Fruit fly (Drosophila melanogaster) whole organism, embryonic: Measurements from ENCODE around the gene Rgl.

ENCODE experiments used
- C15 ChIP-seq: fragments of 200-800 bp; sonication (Bioruptor generic); IDR thresholded peaks from 3 replicates; pipeline ENCODE4 v1.3.6; 2022; ENCODE audit warnings: missing biosample characterization, missing genetic modification characterization
- CG10462 ChIP-seq: fragments of 200-800 bp; sonication (Bioruptor generic); optimal IDR thresholded peaks from 2 replicates; lab custom pipeline; 2016; ENCODE audit warnings: missing biosample characterization, missing genetic modification characterization
- CG11504 ChIP-seq: fragments of 200-800 bp; sonication (Bioruptor generic); optimal IDR thresholded peaks from 3 replicates; lab custom pipeline; 2019; ENCODE audit warnings: missing biosample characterization, mild to moderate bottlenecking, missing genetic modification characterization, moderate library complexity
- CG1233 ChIP-seq: fragments of 200-800 bp; sonication (Bioruptor generic); optimal IDR thresholded peaks from 4 replicates; lab custom pipeline; 2018; ENCODE audit warnings: missing biosample characterization, mild to moderate bottlenecking, missing genetic modification characterization
- CG15269 ChIP-seq: fragments of 200-800 bp; sonication (Bioruptor generic); optimal IDR thresholded peaks from 2 replicates; lab custom pipeline; 2018; ENCODE audit warnings: missing biosample characterization, mild to moderate bottlenecking, missing genetic modification characterization, moderate library complexity
- CG15514 ChIP-seq: fragments of 200-800 bp; sonication (Bioruptor generic); optimal IDR thresholded peaks from 3 replicates; lab custom pipeline; 2017; ENCODE audit warnings: missing biosample characterization, missing genetic modification characterization, mild to moderate bottlenecking, moderate library complexity, missing genetic modification reagents
- CG17802 ChIP-seq: fragments of 200-800 bp; sonication (Bioruptor generic); optimal IDR thresholded peaks from 2 replicates; lab custom pipeline; 2018; ENCODE audit warnings: missing biosample characterization, mild to moderate bottlenecking, missing genetic modification characterization, moderate library complexity
- CG18476 ChIP-seq: fragments of 200-800 bp; sonication (Bioruptor generic); optimal IDR thresholded peaks from 2 replicates; lab custom pipeline; 2016; ENCODE audit warnings: missing biosample characterization, mild to moderate bottlenecking, missing genetic modification characterization
- CG18619 ChIP-seq: fragments of 200-800 bp; sonication (Bioruptor generic); optimal IDR thresholded peaks from 3 replicates; lab custom pipeline; 2017; ENCODE audit warnings: missing biosample characterization, mild to moderate bottlenecking, missing genetic modification characterization
- CG2202 ChIP-seq: fragments of 200-800 bp; sonication (Bioruptor generic); optimal IDR thresholded peaks from 2 replicates; lab custom pipeline; 2018; ENCODE audit warnings: missing biosample characterization, mild to moderate bottlenecking, missing genetic modification characterization
- CG2875 ChIP-seq: fragments of 200-800 bp; sonication (Bioruptor generic); optimal IDR thresholded peaks from 2 replicates; lab custom pipeline; 2017; ENCODE audit warnings: missing biosample characterization, mild to moderate bottlenecking, missing genetic modification characterization, missing genetic modification reagents
- CG31441 ChIP-seq: fragments of 200-800 bp; sonication (Bioruptor generic); IDR thresholded peaks from 2 replicates; pipeline ENCODE4 v1.3.6; 2022; ENCODE audit warnings: missing biosample characterization, missing genetic modification characterization
- CG32767 ChIP-seq: fragments of 200-800 bp; sonication (Bioruptor generic); IDR thresholded peaks from 2 replicates; pipeline ENCODE4 v1.3.6; 2022; ENCODE audit warnings: missing biosample characterization, missing genetic modification characterization
- CG6175 ChIP-seq: fragments of 200-800 bp; sonication (Bioruptor generic); IDR thresholded peaks from 3 replicates; pipeline ENCODE4 v1.3.6; 2022; ENCODE audit warnings: missing biosample characterization, missing genetic modification characterization
- CG6854 ChIP-seq: fragments of 200-800 bp; sonication (Bioruptor generic); optimal IDR thresholded peaks from 3 replicates; lab custom pipeline; 2017; ENCODE audit warnings: missing biosample characterization, mild to moderate bottlenecking, missing genetic modification characterization
- CG7357 ChIP-seq: fragments of 200-800 bp; sonication (Bioruptor generic); IDR thresholded peaks from 3 replicates; pipeline ENCODE4 v1.3.6; 2022; ENCODE audit warnings: missing biosample characterization, missing genetic modification characterization
- CG7556 ChIP-seq: fragments of 200-800 bp; sonication (Bioruptor generic); optimal IDR thresholded peaks from 2 replicates; lab custom pipeline; 2017; ENCODE audit warnings: missing biosample characterization, mild to moderate bottlenecking, missing genetic modification characterization
- CG7839 ChIP-seq: fragments of 200-800 bp; sonication (Bioruptor generic); optimal IDR thresholded peaks from 3 replicates; lab custom pipeline; 2018; ENCODE audit warnings: missing biosample characterization, mild to moderate bottlenecking, missing genetic modification characterization, moderate library complexity
- CG8478 ChIP-seq: fragments of >200 bp; optimal IDR thresholded peaks from 2 replicates; lab custom pipeline; 2018
- CG9727 ChIP-seq: fragments of 200-800 bp; sonication (Bioruptor generic); optimal IDR thresholded peaks from 3 replicates; lab custom pipeline; 2017; ENCODE audit warnings: missing biosample characterization, mild to moderate bottlenecking, missing genetic modification characterization
- CG9876 ChIP-seq: fragments of 200-800 bp; sonication (Bioruptor generic); optimal IDR thresholded peaks from 2 replicates; lab custom pipeline; 2016; ENCODE audit warnings: missing biosample characterization, missing genetic modification characterization
- Dfd ChIP-seq, 2 experiments: fragments of >200 bp; optimal IDR thresholded peaks; 2 replicates each; lab custom pipeline; 2017; ENCODE audit warnings: missing biosample characterization in 2 of 2, missing genetic modification characterization in 2 of 2
- Doc2 ChIP-seq: fragments of 200-800 bp; sonication (Bioruptor generic); IDR thresholded peaks from 2 replicates; pipeline ENCODE4 v1.3.6; 2022; ENCODE audit warnings: missing biosample characterization, missing genetic modification characterization
- Dref ChIP-seq: fragments of 200-800 bp; sonication (Bioruptor generic); IDR thresholded peaks from 2 replicates; pipeline ENCODE4 v1.3.6; 2022; ENCODE audit warnings: missing biosample characterization, missing genetic modification characterization
- Ets97D ChIP-seq: fragments of 200-800 bp; sonication (Bioruptor generic); optimal IDR thresholded peaks from 3 replicates; lab custom pipeline; 2016; ENCODE audit warnings: missing biosample characterization, missing genetic modification characterization
- H2.0 ChIP-seq: fragments of 200-800 bp; sonication (Bioruptor generic); IDR thresholded peaks from 2 replicates; pipeline ENCODE4 v1.3.6; 2022; ENCODE audit warnings: missing biosample characterization, missing genetic modification characterization
- Hr51 ChIP-seq, 2 experiments: fragments of 200-800 bp; sonication (Bioruptor generic); optimal IDR thresholded peaks; 2 replicates in 1 of 2; 3 replicates in 1 of 2; lab custom pipeline; 2016 to 2018; ENCODE audit warnings: missing biosample characterization in 2 of 2, missing genetic modification characterization in 2 of 2, mild to moderate bottlenecking in 1 of 2, moderate library complexity in 1 of 2
- Neu2 ChIP-seq: fragments of 200-800 bp; sonication (Bioruptor generic); optimal IDR thresholded peaks from 3 replicates; lab custom pipeline; 2016; ENCODE audit warnings: missing biosample characterization, missing genetic modification characterization, borderline replicate concordance
- Ravus ChIP-seq: fragments of 200-800 bp; sonication (Bioruptor generic); IDR thresholded peaks from 2 replicates; pipeline ENCODE4 v1.3.6; 2022; ENCODE audit warnings: missing biosample characterization, missing genetic modification characterization
- Side ChIP-seq: fragments of 200-800 bp; sonication (Bioruptor generic); optimal IDR thresholded peaks from 2 replicates; lab custom pipeline; 2016; ENCODE audit warnings: missing biosample characterization, missing genetic modification characterization
- Sox102F ChIP-seq: fragments of 200-800 bp; sonication (Bioruptor generic); optimal IDR thresholded peaks from 2 replicates; lab custom pipeline; 2018; ENCODE audit warnings: missing biosample characterization, mild to moderate bottlenecking, missing genetic modification characterization, moderate library complexity
- Taf1 ChIP-seq: fragments of 200-800 bp; sonication (Bioruptor generic); IDR thresholded peaks from 2 replicates; pipeline ENCODE4 v1.3.6; 2022; ENCODE audit warnings: missing biosample characterization, missing genetic modification characterization
- YL-1 ChIP-seq: fragments of 200-800 bp; sonication (Bioruptor generic); optimal IDR thresholded peaks from 3 replicates; lab custom pipeline; 2017; ENCODE audit warnings: missing biosample characterization, mild to moderate bottlenecking, missing genetic modification characterization
- bcd ChIP-seq: fragments of 200-800 bp; sonication (Bioruptor generic); optimal IDR thresholded peaks from 2 replicates; lab custom pipeline; 2017; ENCODE audit warnings: missing biosample characterization, mild to moderate bottlenecking, missing genetic modification characterization
- dmrt99B ChIP-seq: fragments of 200-800 bp; sonication (Bioruptor generic); optimal IDR thresholded peaks from 2 replicates; lab custom pipeline; 2018; ENCODE audit warnings: missing biosample characterization, mild to moderate bottlenecking, missing genetic modification characterization, moderate library complexity
- exex ChIP-seq: fragments of 200-800 bp; sonication (Bioruptor generic); optimal IDR thresholded peaks from 4 replicates; lab custom pipeline; 2018; ENCODE audit warnings: missing biosample characterization, mild to moderate bottlenecking, missing genetic modification characterization, moderate library complexity
- fd3F ChIP-seq: fragments of 200-800 bp; sonication (Bioruptor generic); optimal IDR thresholded peaks from 2 replicates; lab custom pipeline; 2018; ENCODE audit warnings: missing biosample characterization, mild to moderate bottlenecking, missing genetic modification characterization, moderate library complexity
- gem ChIP-seq: fragments of 200-800 bp; sonication (Bioruptor generic); optimal IDR thresholded peaks from 2 replicates; lab custom pipeline; 2019; ENCODE audit warnings: missing biosample characterization, mild to moderate bottlenecking, missing genetic modification characterization, moderate library complexity
- hb ChIP-seq: fragments of 200-800 bp; sonication (Bioruptor generic); IDR thresholded peaks from 3 replicates; pipeline ENCODE4 v1.3.6; 2022; ENCODE audit warnings: missing biosample characterization, missing genetic modification characterization; ENCODE audit not compliant: partially characterized antibody
- kni ChIP-seq: fragments of 200-800 bp; sonication (Bioruptor generic); optimal IDR thresholded peaks from 3 replicates; lab custom pipeline; 2017; ENCODE audit warnings: mild to moderate bottlenecking, missing biosample characterization, missing genetic modification reagents, missing genetic modification characterization
- mam ChIP-seq: fragments of 200-800 bp; sonication (Bioruptor generic); optimal IDR thresholded peaks from 3 replicates; lab custom pipeline; 2016; ENCODE audit warnings: missing biosample characterization, missing genetic modification characterization
- pros ChIP-seq: fragments of 200-800 bp; sonication (Bioruptor generic); optimal IDR thresholded peaks from 3 replicates; lab custom pipeline; 2019; ENCODE audit warnings: missing biosample characterization, mild to moderate bottlenecking, missing genetic modification characterization, moderate library complexity
- ranshi ChIP-seq: fragments of 200-800 bp; sonication (Bioruptor generic); IDR thresholded peaks from 2 replicates; pipeline ENCODE4 v1.3.6; 2022; ENCODE audit warnings: missing biosample characterization, missing genetic modification characterization
- sc ChIP-seq, 3 experiments: fragments of >200 bp in 2 of 3; fragments of 200-800 bp in 1 of 3; sonication (Bioruptor generic) in 1 of 3; optimal IDR thresholded peaks; 2 replicates in 2 of 3; 3 replicates in 1 of 3; lab custom pipeline; 2017; ENCODE audit warnings: mild to moderate bottlenecking in 1 of 3, missing biosample characterization in 1 of 3, missing genetic modification characterization in 1 of 3, missing genetic modification reagents in 1 of 3
- sens ChIP-seq: fragments of 200-800 bp; sonication (Bioruptor generic); peaks from one replicate; lab custom pipeline; 2016; ENCODE audit warnings: missing biosample characterization, missing genetic modification characterization
- sens-2 ChIP-seq: fragments of 200-800 bp; sonication (Bioruptor generic); IDR thresholded peaks from 2 replicates; pipeline ENCODE4 v1.3.6; 2022; ENCODE audit warnings: missing biosample characterization, missing genetic modification characterization
- sqz ChIP-seq: fragments of 200-800 bp; sonication (Bioruptor generic); optimal IDR thresholded peaks from 3 replicates; lab custom pipeline; 2018; ENCODE audit warnings: missing biosample characterization, mild to moderate bottlenecking, missing genetic modification characterization
- toy ChIP-seq: fragments of 200-800 bp; sonication (Bioruptor generic); IDR thresholded peaks from 2 replicates; pipeline ENCODE4 v1.3.6; 2022; ENCODE audit warnings: missing biosample characterization, missing genetic modification characterization
- unc-4 ChIP-seq: fragments of 200-800 bp; sonication (Bioruptor generic); IDR thresholded peaks from 2 replicates; pipeline ENCODE4 v1.3.6; 2022; ENCODE audit warnings: missing biosample characterization, missing genetic modification characterization; ENCODE audit not compliant: partially characterized antibody
- vfl ChIP-seq: fragments of 200-800 bp; sonication (Bioruptor generic); optimal IDR thresholded peaks from 2 replicates; lab custom pipeline; 2016; ENCODE audit warnings: missing biosample characterization, missing genetic modification characterization
- vvl ChIP-seq: fragments of 200-800 bp; sonication (Bioruptor generic); IDR thresholded peaks from 2 replicates; pipeline ENCODE4 v1.3.6; 2022; ENCODE audit warnings: missing biosample characterization, missing genetic modification characterization
- zen2 ChIP-seq: fragments of 200-800 bp; sonication (Bioruptor generic); IDR thresholded peaks from 3 replicates; pipeline ENCODE4 v1.3.6; 2022; ENCODE audit warnings: missing biosample characterization, missing genetic modification characterization; ENCODE audit not compliant: partially characterized antibody

The Rgl gene

DNA sequence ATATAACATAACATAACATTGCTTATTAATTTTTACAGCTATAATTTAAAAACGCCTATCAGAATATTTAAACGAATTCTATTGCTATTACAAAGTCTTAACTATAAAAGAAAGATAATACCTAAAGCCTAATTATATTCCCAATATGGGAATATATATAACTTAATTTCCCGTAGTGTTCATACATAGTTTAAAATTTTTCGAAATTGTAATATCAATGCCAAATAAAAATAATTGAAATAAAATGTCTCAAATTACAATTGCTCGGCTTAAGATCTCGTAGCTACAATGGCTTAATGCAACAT lies 21.2 kb downstream of the Rgl start (continued):
- TF ChIP-seq sens (GFP tag; lab: Kevin White, UChicago) (no peak), CG6854 (no peak), CG15269 (tag; lab: Kevin White, UChicago) (peak; percentile 1), mam (no peak), CG18476 (GFP tag; lab: Kevin White, UChicago) (no peak), CG10462 (GFP tag; lab: Kevin White, UChicago) (no peak), dmrt99B (peak; percentile 32), CG7839 (tag; lab: Kevin White, UChicago) (peak; percentile 44), CG8478 (lab: Kevin White, UChicago) (no peak), toy (GFP tag; lab: Robert Waterston, UW) (no peak), sqz (GFP tag; lab: Kevin White, UChicago) (no peak), vvl (GFP tag; lab: Robert Waterston, UW) (no peak), sens-2 (no peak), ranshi (GFP tag; lab: Robert Waterston, UW) (no peak), CG2202 (tag; lab: Kevin White, UChicago) (no peak), Doc2 (GFP tag; lab: Robert Waterston, UW) (no peak), CG7357 (GFP tag; lab: Robert Waterston, UW) (no peak), Side (GFP tag; lab: Kevin White, UChicago) (no peak), CG31441 (GFP tag; lab: Robert Waterston, UW) (no peak), Hr51 (GFP tag; optimal IDR thresholded peaks at IDR 0.05; lab: Kevin White, UChicago) (peak in 1 of 2 experiments; percentile 57), exex (tag; lab: Kevin White, UChicago) (no peak), vfl (no peak), C15 (GFP tag; lab: Robert Waterston, UW) (no peak), CG15514 (GFP tag; lab: Kevin White, UChicago) (no peak), fd3F (peak; percentile 16), CG1233 (GFP tag; lab: Kevin White, UChicago) (no peak), YL-1 (GFP tag; lab: Kevin White, UChicago) (no peak), Dfd (GFP tag; optimal IDR thresholded peaks at IDR 0.05; lab: Kevin White, UChicago) (no peak), Ets97D (GFP tag; lab: Kevin White, UChicago) (no peak), sc (optimal IDR thresholded peaks at IDR 0.05; lab: Kevin White, UChicago) (no peak), sc (GFP tag; optimal IDR thresholded peaks at IDR 0.05; lab: Kevin White, UChicago) (no peak), bcd (GFP tag; lab: Kevin White, UChicago) (no peak), H2.0 (no peak), CG9727 (GFP tag; lab: Kevin White, UChicago) (peak; percentile 8), gem (peak; percentile 48), CG32767 (GFP tag; lab: Robert Waterston, UW) (no peak), CG7556 (GFP tag; lab: Kevin White, UChicago) (peak; percentile 35), unc-4 (no peak), pros (GFP tag; lab: Kevin White, UChicago) (no peak), CG9876 (no peak), CG6175 (GFP tag; lab: Robert Waterston, UW) (no peak), kni (GFP tag; lab: Kevin White, UChicago) (no peak), Ravus (GFP tag; lab: Robert Waterston, UW) (no peak), Neu2 (no peak), Sox102F (GFP tag; lab: Kevin White, UChicago) (peak; percentile 44), zen2 (GFP tag; lab: Robert Waterston, UW) (no peak), Dref (GFP tag; lab: Robert Waterston, UW) (no peak), hb (GFP tag; lab: Robert Waterston, UW) (no peak), CG11504 (tag; lab: Kevin White, UChicago) (peak; percentile 46), CG17802 (tag; lab: Kevin White, UChicago) (no peak), CG18619 (GFP tag; lab: Kevin White, UChicago) (no peak), Taf1 (GFP tag; lab: Robert Waterston, UW) (no peak), CG2875 (no peak)
